Worm (Caenorhabditis elegans) whole organism, early embryonic: ENCODE measurements around the gene F13B12.6.

ENCODE experiments used
- B0310.2 ChIP-seq: sonication (generic microtip); optimal IDR thresholded peaks from 2 replicates; lab custom pipeline; 2016; ENCODE audit warnings: mild to moderate bottlenecking, missing genetic modification characterization, missing compliant biosample characterization
- F13C5.2 ChIP-seq: sonication (generic microtip); optimal IDR thresholded peaks from 2 replicates; lab custom pipeline; 2017; ENCODE audit warnings: mild to moderate bottlenecking, missing genetic modification characterization, inconsistent platforms, missing compliant biosample characterization
- aly-1 ChIP-seq: sonication (generic microtip); optimal IDR thresholded peaks from 2 replicates; lab custom pipeline; 2016; ENCODE audit warnings: missing genetic modification characterization, missing compliant biosample characterization
- ama-1 ChIP-seq: fragments of 150-350 bp; optimal IDR thresholded peaks from 2 replicates; lab custom pipeline; 2014
- ceh-13 ChIP-seq: fragments of 200-800 bp; sonication (Bioruptor generic); optimal IDR thresholded peaks from 2 replicates; lab custom pipeline; 2018; ENCODE audit warnings: mild to moderate bottlenecking, missing genetic modification characterization, missing compliant biosample characterization
- ceh-36 ChIP-seq: sonication (generic microtip); optimal IDR thresholded peaks from 2 replicates; lab custom pipeline; 2016; ENCODE audit warnings: missing genetic modification characterization, inconsistent platforms, missing compliant biosample characterization
- ets-7 ChIP-seq: sonication (generic microtip); optimal IDR thresholded peaks from 2 replicates; lab custom pipeline; 2016; ENCODE audit warnings: missing genotype, missing genetic modification characterization, missing compliant biosample characterization
- flt-1 ChIP-seq: fragments of 200-800 bp; sonication (Bioruptor generic); IDR thresholded peaks from 2 replicates; pipeline ENCODE4 v1.3.6; 2022; ENCODE audit warnings: missing genetic modification characterization, missing compliant biosample characterization
- hmbx-1 ChIP-seq: sonication (generic microtip); optimal IDR thresholded peaks from 2 replicates; lab custom pipeline; 2016; ENCODE audit warnings: mild to moderate bottlenecking, missing genetic modification characterization, missing compliant biosample characterization
- hmg-4 ChIP-seq: fragments of 200-800 bp; sonication (Bioruptor generic); optimal IDR thresholded peaks from 2 replicates; lab custom pipeline; 2018; ENCODE audit warnings: mild to moderate bottlenecking, missing genetic modification characterization, missing compliant biosample characterization
- hnd-1 ChIP-seq: sonication (generic microtip); optimal IDR thresholded peaks from 2 replicates; lab custom pipeline; 2016; ENCODE audit warnings: missing genetic modification characterization, missing compliant biosample characterization
- pes-1 ChIP-seq: fragments of 200-800 bp; sonication (Bioruptor generic); IDR thresholded peaks from 2 replicates; pipeline ENCODE4 v1.3.6; 2022; ENCODE audit warnings: missing genetic modification reagents, missing genetic modification characterization, missing compliant biosample characterization
- scrt-1 ChIP-seq: fragments of 200-800 bp; sonication (Bioruptor generic); IDR thresholded peaks from 2 replicates; pipeline ENCODE4 v1.3.6; 2022; ENCODE audit warnings: missing genetic modification characterization, missing compliant biosample characterization
- sea-1 ChIP-seq: fragments of 200-800 bp; sonication (Bioruptor generic); conservative IDR thresholded peaks from 2 replicates; pipeline ENCODE4 v1.3.6; 2022; ENCODE audit warnings: missing genetic modification characterization, missing compliant biosample characterization
- tbx-11 ChIP-seq: fragments of 200-800 bp; sonication (Bioruptor generic); IDR thresholded peaks from 2 replicates; pipeline ENCODE4 v1.3.6; 2022; ENCODE audit warnings: missing genetic modification characterization, missing compliant biosample characterization
- tbx-37 ChIP-seq: fragments of 200-800 bp; sonication (Bioruptor generic); conservative IDR thresholded peaks from 2 replicates; pipeline ENCODE4 v1.3.6; 2022; ENCODE audit warnings: missing genetic modification reagents, missing genetic modification characterization, missing compliant biosample characterization
- tra-4 ChIP-seq: sonication (generic microtip); optimal IDR thresholded peaks from 2 replicates; lab custom pipeline; 2017; ENCODE audit warnings: missing genetic modification characterization, missing compliant biosample characterization

Gene F13B12.6

DNA sequence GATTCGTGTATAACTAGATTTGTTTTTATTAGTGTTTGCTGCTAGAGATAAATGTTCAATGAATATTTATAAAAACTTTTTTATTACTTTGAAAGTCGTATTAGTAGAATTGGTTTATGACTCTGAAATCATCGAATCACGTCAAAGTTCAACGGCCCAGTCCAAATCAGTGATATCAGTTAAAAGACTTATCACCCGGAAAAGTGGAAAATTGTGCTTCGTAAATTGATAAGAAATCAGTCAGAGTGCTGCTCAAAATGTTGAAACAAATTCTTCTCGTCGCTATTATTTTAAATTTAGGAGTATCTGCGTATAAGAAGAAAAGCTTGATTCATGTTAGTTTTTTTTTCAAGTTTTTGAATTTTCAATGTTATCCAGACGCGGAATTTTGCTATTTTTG lies 29.4 kb downstream of the F13B12.6 start, which contains the start of gene R10H10.3:
R10H10.3 (plus strand) TSS at position 243 of the 400 bp plus-strand sequence.
- TF ChIP-seq hmg-4 (GFP tag; lab: Kevin White, UChicago) (no peak), ama-1 (no peak), hmbx-1 (tag; lab: Kevin White, UChicago) (no peak)

DNA sequence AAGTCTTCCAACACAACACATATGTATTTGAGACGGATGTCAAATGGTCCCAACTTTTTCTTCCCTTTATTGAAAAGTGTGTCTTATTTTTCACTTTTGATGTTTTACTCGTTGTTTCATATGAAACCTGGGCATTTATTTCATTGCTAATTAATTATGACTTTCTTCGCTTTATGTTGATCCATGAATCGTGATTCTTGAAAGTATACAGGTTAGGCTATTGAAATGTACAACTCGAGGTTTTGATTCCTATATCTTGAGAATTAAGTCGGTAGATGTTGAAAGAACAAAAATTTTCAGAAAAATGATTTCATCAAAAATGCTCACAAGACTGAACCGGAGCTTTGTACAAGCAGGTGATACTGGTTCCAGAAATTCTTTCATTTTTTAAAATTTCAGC lies 30.6 kb downstream of the F13B12.6 start, which contains the start of gene nfu-1:
nfu-1 (plus strand) TSS at position 301 of the 400 bp plus-strand sequence.
- no peak for TF ChIP-seq tbx-11
- no peak for TF ChIP-seq tbx-37 (GFP tag; lab: Robert Waterston, UW)
- TF ChIP-seq ama-1: no peak
- no peak for TF ChIP-seq ceh-36
- no peak for TF ChIP-seq B0310.2 (tag; lab: Kevin White, UChicago)
- TF ChIP-seq scrt-1: no peak
- no peak for TF ChIP-seq sea-1 (GFP tag; lab: Robert Waterston, UW)
- no peak for TF ChIP-seq flt-1 (GFP tag; lab: Robert Waterston, UW)

DNA sequence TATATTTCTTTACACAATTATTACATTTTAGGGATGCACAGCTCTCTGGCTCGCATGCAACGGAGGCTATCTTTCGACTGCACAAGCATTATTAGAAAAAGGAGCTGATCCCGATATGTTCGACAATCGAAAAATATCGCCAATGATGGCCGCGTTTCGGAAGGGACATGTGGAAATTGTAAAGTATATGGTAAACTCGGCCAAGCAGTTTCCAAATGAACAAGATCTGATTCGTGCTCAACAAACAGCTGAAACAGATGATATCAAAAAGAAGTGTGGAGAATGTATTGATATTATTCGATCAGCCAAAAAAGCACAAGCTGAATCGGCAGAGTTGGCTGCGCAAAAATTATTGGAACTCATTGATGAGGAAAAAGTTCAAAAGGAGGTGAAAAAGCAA lies 34.8 kb downstream of the F13B12.6 start:
- TF ChIP-seq ceh-36: no peak
- TF ChIP-seq scrt-1: no peak
- no peak for TF ChIP-seq ama-1
- TF ChIP-seq ets-7 (tag; lab: Kevin White, UChicago): no peak
- TF ChIP-seq ceh-13 (GFP tag; lab: Kevin White, UChicago): no peak
- TF ChIP-seq hmg-4 (GFP tag; lab: Kevin White, UChicago): no peak
- TF ChIP-seq F13C5.2: no peak
- no peak for TF ChIP-seq B0310.2 (tag; lab: Kevin White, UChicago)
- TF ChIP-seq hmbx-1 (tag; lab: Kevin White, UChicago): no peak
- no peak for TF ChIP-seq hnd-1 (tag; lab: Kevin White, UChicago)
- no peak for TF ChIP-seq tbx-11
- no peak for TF ChIP-seq sea-1 (GFP tag; lab: Robert Waterston, UW)
- TF ChIP-seq tbx-37 (GFP tag; lab: Robert Waterston, UW): no peak
- no peak for TF ChIP-seq tra-4 (tag; lab: Kevin White, UChicago)
- TF ChIP-seq pes-1 (GFP tag; lab: Robert Waterston, UW): no peak

DNA sequence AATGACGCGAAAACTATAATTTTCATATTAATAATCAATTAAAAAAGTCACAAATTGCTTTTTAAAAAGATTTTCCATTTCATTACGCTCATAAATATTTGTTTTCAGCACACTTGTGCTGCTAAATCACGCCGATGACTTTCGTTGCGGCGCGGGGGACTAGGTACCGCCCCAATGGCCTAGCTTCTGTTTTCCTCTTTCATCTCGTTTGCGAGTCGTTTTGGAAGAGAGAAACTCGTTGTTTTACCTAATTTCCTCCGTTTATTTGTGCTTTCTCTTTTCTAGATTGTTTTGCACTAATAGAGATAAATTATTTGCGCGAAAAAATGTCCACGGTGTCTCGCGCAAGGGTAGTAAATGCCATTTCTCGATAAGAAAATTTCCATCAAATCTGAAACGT lies 36.6 kb downstream of the F13B12.6 start:
- no peak for TF ChIP-seq tbx-37 (GFP tag; lab: Robert Waterston, UW)
- TF ChIP-seq aly-1 (tag; lab: Kevin White, UChicago): no peak
- no peak for TF ChIP-seq hmg-4 (GFP tag; lab: Kevin White, UChicago)
- no peak for TF ChIP-seq tbx-11
- TF ChIP-seq flt-1 (GFP tag; lab: Robert Waterston, UW): no peak
- no peak for TF ChIP-seq ama-1
- TF ChIP-seq hnd-1 (tag; lab: Kevin White, UChicago): no peak
- TF ChIP-seq ceh-13 (GFP tag; lab: Kevin White, UChicago): no peak
- TF ChIP-seq pes-1 (GFP tag; lab: Robert Waterston, UW): no peak
- no peak for TF ChIP-seq ets-7 (tag; lab: Kevin White, UChicago)

DNA sequence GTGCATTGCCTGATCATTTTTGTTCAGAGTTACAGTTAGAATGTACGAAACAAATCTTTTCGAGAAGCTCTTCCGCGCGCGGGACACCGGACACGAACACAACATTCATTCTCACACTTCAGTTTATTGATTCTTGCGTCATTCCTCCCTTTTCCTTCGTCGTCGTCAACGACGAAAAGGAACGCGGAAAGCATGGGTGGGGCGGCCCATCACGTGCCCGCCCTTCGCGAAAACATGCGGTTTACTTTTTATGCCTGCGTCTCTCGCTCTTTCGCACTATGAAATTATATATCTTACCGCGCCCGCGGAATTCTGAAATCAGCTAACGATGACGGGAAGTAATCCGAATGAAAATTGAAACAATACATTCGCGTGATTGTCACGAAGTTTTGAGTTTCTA lies 37.1 kb downstream of the F13B12.6 start:
- TF ChIP-seq hmg-4 (GFP tag; lab: Kevin White, UChicago) (peak; percentile 37), tbx-11 (no peak), aly-1 (tag; lab: Kevin White, UChicago) (no peak), hmbx-1 (tag; lab: Kevin White, UChicago) (no peak), F13C5.2 (peak; percentile 4)

DNA sequence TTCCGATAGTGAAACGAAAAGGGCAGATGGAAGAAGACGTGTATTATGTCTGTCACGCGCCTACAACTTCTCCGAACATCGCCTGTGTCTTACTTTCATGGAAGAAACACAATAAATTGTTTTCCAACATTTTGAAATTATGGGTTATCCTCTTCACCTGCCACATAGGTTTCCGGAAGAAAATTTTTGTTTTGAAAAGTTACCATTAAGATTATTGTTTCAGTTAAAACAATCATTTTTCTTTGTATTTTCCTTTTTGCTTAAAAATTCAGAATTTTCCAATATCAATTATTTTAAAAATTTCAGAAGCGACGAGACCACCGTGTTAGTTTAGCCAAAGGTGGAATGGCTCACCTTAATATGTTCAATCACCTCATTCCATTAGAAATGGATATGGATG lies 43.1 kb downstream of the F13B12.6 start, which contains the start of gene mask-1:
mask-1 (plus strand) TSS at position 301 of the 400 bp plus-strand sequence.
- TF ChIP-seq tra-4 (tag; lab: Kevin White, UChicago) (no peak), scrt-1 (no peak), B0310.2 (tag; lab: Kevin White, UChicago) (no peak), tbx-37 (GFP tag; lab: Robert Waterston, UW) (no peak)

DNA sequence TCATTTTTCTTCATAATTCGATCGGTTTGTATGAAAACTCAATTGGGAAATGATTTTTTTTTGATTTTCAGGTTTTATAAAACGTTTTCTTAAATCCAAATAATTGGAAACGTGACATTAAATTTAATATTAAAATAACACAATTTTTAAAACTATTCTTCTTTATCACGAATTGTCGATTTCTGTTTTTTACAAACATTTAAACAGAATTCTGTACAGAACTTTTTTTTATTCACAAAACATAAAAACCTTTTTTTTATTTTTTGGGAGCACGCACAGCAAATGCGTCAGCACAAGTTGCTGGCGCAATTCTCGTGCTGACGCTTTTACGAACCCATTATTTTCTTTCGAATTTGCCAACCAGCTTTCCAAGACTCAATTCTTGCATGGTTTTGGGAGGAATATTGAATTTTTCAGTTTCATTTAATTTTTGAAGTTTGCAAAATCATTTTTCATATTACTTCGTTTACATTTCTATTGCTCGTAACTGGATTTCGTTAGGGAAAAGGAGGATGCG lies 43.9 kb downstream of the F13B12.6 start, which contains the start of gene mpz-5:
mpz-5 (minus strand) TSS at position 51 of the 517 bp plus-strand sequence.
- TF ChIP-seq hmg-4 (GFP tag; lab: Kevin White, UChicago) (peak; percentile 26), tbx-11 (no peak), ceh-36 (peak; percentile 13), F13C5.2 (peak; percentile 65), tra-4 (tag; lab: Kevin White, UChicago) (no peak)

DNA sequence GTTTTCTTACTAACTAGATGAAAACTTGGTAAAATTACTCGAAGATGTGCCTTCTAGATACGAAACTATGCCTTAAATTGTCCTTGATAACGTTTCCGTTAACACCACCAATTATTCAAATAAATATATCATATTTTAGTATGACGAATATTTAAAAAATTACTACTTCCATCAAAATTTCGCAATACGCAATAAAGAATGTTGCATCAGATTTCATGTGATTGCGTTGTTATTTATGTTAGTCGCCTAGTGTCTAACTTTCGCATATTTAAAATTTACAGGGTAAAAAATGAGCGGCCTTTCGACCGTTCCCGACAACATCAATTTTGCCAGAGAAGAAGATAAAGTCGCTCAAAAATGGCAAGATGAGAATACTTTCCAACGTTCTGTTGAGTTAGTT lies 49.4 kb downstream of the F13B12.6 start, which contains the start of gene iars-1:
iars-1 (plus strand) TSS at position 276 of the 400 bp plus-strand sequence.
- TF ChIP-seq scrt-1: no peak

DNA sequence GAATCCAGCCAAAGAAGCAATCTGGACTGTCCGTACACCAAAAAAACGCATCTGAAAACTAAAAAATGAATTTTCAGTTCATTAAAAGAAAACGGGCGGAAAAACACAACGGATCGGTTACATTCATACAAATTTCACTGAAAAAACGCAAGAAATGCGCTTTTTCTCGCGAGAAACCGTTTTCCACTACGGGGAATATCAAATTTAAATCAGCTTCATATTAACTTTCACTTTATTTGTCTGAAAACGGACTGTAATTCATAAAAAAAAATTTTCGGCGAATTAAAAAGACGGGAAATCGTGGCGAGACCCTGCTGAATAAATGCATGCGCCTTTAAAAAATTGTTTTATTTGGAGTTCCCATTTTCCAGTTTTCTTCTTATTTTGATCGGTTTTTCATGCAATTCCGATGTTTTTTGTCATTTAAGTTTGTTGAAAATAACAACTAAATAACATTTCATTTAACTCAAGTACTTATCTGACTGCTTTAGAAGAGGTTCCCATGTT lies 49.9 kb downstream of the F13B12.6 start, which contains the start of gene pges-2:
pges-2 (minus strand) TSS at position 51 of the 507 bp plus-strand sequence.
- TF ChIP-seq tbx-37 (GFP tag; lab: Robert Waterston, UW): no peak
- no peak for TF ChIP-seq ets-7 (tag; lab: Kevin White, UChicago)
- no peak for TF ChIP-seq ama-1
- no peak for TF ChIP-seq tbx-11
- TF ChIP-seq sea-1 (GFP tag; lab: Robert Waterston, UW): no peak
- no peak for TF ChIP-seq tra-4 (tag; lab: Kevin White, UChicago)
- TF ChIP-seq aly-1 (tag; lab: Kevin White, UChicago): no peak
- TF ChIP-seq ceh-13 (GFP tag; lab: Kevin White, UChicago): no peak
- no peak for TF ChIP-seq hmg-4 (GFP tag; lab: Kevin White, UChicago)
- no peak for TF ChIP-seq B0310.2 (tag; lab: Kevin White, UChicago)
- no peak for TF ChIP-seq hnd-1 (tag; lab: Kevin White, UChicago)
- TF ChIP-seq hmbx-1 (tag; lab: Kevin White, UChicago): no peak
- TF ChIP-seq ceh-36: no peak
